Fruit fly (Drosophila melanogaster): ENCODE measurements around the gene hng3.

The hng3 gene

DNA sequence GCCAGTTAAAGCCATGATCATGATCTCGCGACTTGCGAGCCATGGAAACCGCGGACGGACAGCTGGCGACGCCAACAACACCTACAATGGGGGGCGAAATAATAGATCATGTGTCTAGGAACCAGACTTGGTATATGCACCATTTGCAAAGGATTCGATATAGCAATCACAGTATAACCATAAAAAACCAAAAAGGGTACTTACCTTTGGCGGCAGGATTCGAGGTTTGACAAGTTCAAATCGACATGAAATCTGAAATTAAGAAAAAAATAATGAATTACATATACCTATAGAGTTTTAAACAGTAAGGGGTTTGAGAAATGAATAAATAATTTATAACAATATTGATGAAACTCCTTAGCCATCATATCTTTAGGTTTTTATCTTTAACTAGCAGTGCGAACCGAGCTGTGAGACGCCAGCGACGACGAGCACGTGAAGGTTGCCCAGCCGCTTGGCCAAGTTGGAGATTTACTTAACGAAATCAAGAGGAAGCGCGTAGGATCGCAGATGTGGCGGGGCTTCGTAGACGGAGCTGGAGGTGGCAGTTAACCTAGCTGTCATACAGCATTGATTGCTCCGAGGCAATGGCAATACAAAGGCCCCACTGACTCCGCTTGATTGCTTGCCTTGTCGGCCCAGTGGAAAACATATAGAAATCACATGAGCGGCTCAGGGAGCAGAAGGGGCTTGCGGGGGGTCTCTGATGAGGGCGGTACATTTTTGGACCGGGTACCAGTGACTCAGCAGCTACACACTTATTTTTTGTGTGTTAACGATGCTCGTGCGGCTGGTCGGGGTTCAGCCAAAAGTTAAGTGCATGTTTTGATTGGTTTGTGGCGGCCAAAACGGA, 21.2 kb downstream of the hng3 start (continued):
- TF ChIP-seq CG15696 (tag; optimal IDR thresholded peaks at IDR 0.05) (no peak), chinmo (GFP tag; IDR thresholded peaks at IDR 0.05; ENCODE audit: partially characterized antibody) (0 out of 4 replicates have a peak, but pooled peaks have one; percentile 60), CG11456 (GFP tag; IDR thresholded peaks at IDR 0.05) (no peak), E2f1 (GFP tag; IDR thresholded peaks at IDR 0.05) (peak; percentile 15; the same call in 1 of the 2 replicates), al (GFP tag; IDR thresholded peaks at IDR 0.05) (no peak), CG17186 (GFP tag; optimal IDR thresholded peaks at IDR 0.05) (no peak), cas (GFP tag; IDR thresholded peaks at IDR 0.05) (no peak), gce (GFP tag; IDR thresholded peaks at IDR 0.05) (no peak), CG6689 (GFP tag; IDR thresholded peaks at IDR 0.05) (peak; percentile 34; the same call in 1 of the 2 replicates), h (optimal IDR thresholded peaks at IDR 0.05) (no peak), CG3281 (GFP tag; optimal IDR thresholded peaks at IDR 0.05) (peak; percentile 21), CG6683 (GFP tag; optimal IDR thresholded peaks at IDR 0.05) (no peak), CG17328 (GFP tag; IDR thresholded peaks at IDR 0.05) (no peak), CG12391 (tag; optimal IDR thresholded peaks at IDR 0.05) (no peak), toy (GFP tag; IDR thresholded peaks at IDR 0.05) (no peak), Hey (tag; optimal IDR thresholded peaks at IDR 0.05) (no peak), CG4854 (GFP tag; optimal IDR thresholded peaks at IDR 0.05) (no peak), sd (tag; optimal IDR thresholded peaks at IDR 0.05) (peak; percentile 45), Opbp (GFP tag; IDR thresholded peaks at IDR 0.05; ENCODE audit: partially characterized antibody) (no peak), Kr (GFP tag; optimal IDR thresholded peaks at IDR 0.05) (no peak), CG17802 (tag; optimal IDR thresholded peaks at IDR 0.05) (no peak), sim (GFP tag; IDR thresholded peaks at IDR 0.05) (no peak), mam (GFP tag; optimal IDR thresholded peaks at IDR 0.05) (peak; percentile 9)

- TF ChIP-seq Xrp1 (GFP tag; IDR thresholded peaks at IDR 0.05) = no peak
- TF ChIP-seq zfh2 (GFP tag; optimal IDR thresholded peaks at IDR 0.05) = no peak
- peak; percentile 12 for TF ChIP-seq CG13894 (tag; optimal IDR thresholded peaks at IDR 0.05)
- no peak for TF ChIP-seq D19B (GFP tag; optimal IDR thresholded peaks at IDR 0.05)
- TF ChIP-seq twi (tag; optimal IDR thresholded peaks at IDR 0.05) = peak; percentile 32
- TF ChIP-seq sens (GFP tag) = peak; percentile 46
- 0 out of 3 replicates have a peak, but pooled peaks have one; percentile 53 for TF ChIP-seq CG2199 (GFP tag; IDR thresholded peaks at IDR 0.05)
- no peak for TF ChIP-seq Bgb (GFP tag; IDR thresholded peaks at IDR 0.05; ENCODE audit: partially characterized antibody)
- TF ChIP-seq eve (GFP tag; optimal IDR thresholded peaks at IDR 0.05) = no peak
- peak; percentile 36 for TF ChIP-seq pros (GFP tag; optimal IDR thresholded peaks at IDR 0.05)
- no peak for TF ChIP-seq CG3726 (GFP tag; IDR thresholded peaks at IDR 0.05)
- TF ChIP-seq zfh1 (GFP tag; IDR thresholded peaks at IDR 0.05) = no peak
- peak in 1 of 3 experiments; percentile 95 for TF ChIP-seq Stat92E (GFP tag; optimal IDR thresholded peaks at IDR 0.05)
- no peak for TF ChIP-seq p53 (GFP tag; optimal IDR thresholded peaks at IDR 0.05)
- no peak for TF ChIP-seq sqz (GFP tag; optimal IDR thresholded peaks at IDR 0.05)
- TF ChIP-seq fd96Cb (tag; optimal IDR thresholded peaks at IDR 0.05) = no peak
- TF ChIP-seq repo (GFP tag; optimal IDR thresholded peaks at IDR 0.05) = no peak
- no peak for TF ChIP-seq CG6683 (GFP tag; optimal IDR thresholded peaks at IDR 0.05)
- no peak for TF ChIP-seq CG1647 (GFP tag; optimal IDR thresholded peaks at IDR 0.05)
- TF ChIP-seq CG6175 (GFP tag; IDR thresholded peaks at IDR 0.05) = 0 out of 3 replicates have a peak, but pooled peaks have one; percentile 54
- no peak for TF ChIP-seq Hey (tag; optimal IDR thresholded peaks at IDR 0.05)
- peak; percentile 52 for TF ChIP-seq CG12769 (tag; optimal IDR thresholded peaks at IDR 0.05)
- no peak for TF ChIP-seq fd3F (GFP tag; optimal IDR thresholded peaks at IDR 0.05)
- TF ChIP-seq chm (GFP tag; IDR thresholded peaks at IDR 0.05) = 0 out of 2 replicates have a peak, but pooled peaks have one; percentile 18
- TF ChIP-seq CG10543 (GFP tag; optimal IDR thresholded peaks at IDR 0.05) = peak; percentile 4
- no peak for TF ChIP-seq CG12071 (GFP tag; optimal IDR thresholded peaks at IDR 0.05)
- no peak for TF ChIP-seq dmrt99B (tag; optimal IDR thresholded peaks at IDR 0.05)
Observed at dm6 chr3L:733174-733829, 22.0 kb downstream of the hng3 start.

All from whole organism, embryonic.